Worm (Caenorhabditis elegans): ENCODE data around the gene sec-24.2.

- TF ChIP-seq sem-2 (GFP tag; optimal IDR thresholded peaks at IDR 0.05) (no peak), pha-4 (tag; optimal IDR thresholded peaks at IDR 0.05) (no peak), unc-39 (tag; optimal IDR thresholded peaks at IDR 0.05) (no peak), lin-13 (tag; optimal IDR thresholded peaks at IDR 0.05) (no peak), tbx-8 (GFP tag; optimal IDR thresholded peaks at IDR 0.05) (no peak), nhr-28 (tag; optimal IDR thresholded peaks at IDR 0.05) (no peak), elt-3 (tag; optimal IDR thresholded peaks at IDR 0.05) (no peak), mep-1 (tag; optimal IDR thresholded peaks at IDR 0.05) (no peak), snpc-4 (tag; optimal IDR thresholded peaks at IDR 0.05) (no peak), unc-62 (GFP tag; optimal IDR thresholded peaks at IDR 0.05) (no peak), nhr-76 (tag; optimal IDR thresholded peaks at IDR 0.05) (no peak), mab-5 (tag; optimal IDR thresholded peaks at IDR 0.05) (no peak), ztf-11 (tag; optimal IDR thresholded peaks at IDR 0.05) (no peak)
Measured at ce11 chrIV:12366571-12366970, 6.0 kb upstream of the sec-24.2 start.

Data from whole organism, mixed stage, embryonic.